Fruit fly (Drosophila melanogaster): Measurements from ENCODE around the gene Ndc80.

The Ndc80 gene

DNA sequence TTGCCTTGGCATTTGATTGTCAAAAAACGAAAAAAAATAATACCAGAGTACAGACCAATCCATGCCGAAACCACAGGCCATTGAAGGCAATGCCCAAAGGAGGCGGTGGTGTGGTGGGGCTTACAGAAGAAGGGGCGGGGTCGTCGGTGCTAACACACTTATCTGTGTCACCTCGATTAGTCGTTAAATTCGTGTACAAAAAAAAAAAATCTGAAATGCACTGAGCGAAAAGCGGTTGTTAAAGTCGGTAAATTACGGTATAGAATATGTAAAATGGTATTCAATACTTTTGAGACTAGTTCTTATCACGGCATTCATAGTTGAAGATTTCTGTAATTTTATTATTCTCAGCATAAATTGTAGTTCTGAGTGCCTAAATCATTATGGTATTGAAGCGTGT lies 32.1 kb upstream of the Ndc80 start (continued):
- TF ChIP-seq vri (GFP tag; optimal IDR thresholded peaks at IDR 0.05) (peak; percentile 42), CG6163 (GFP tag; IDR thresholded peaks at IDR 0.05) (peak; percentile 75), spab (GFP tag; optimal IDR thresholded peaks at IDR 0.05) (peak; percentile 19), Sox15 (GFP tag; optimal IDR thresholded peaks at IDR 0.05) (peak; percentile 64), acj6 (GFP tag; optimal IDR thresholded peaks at IDR 0.05) (peak; percentile 65), CG3032 (tag; optimal IDR thresholded peaks at IDR 0.05) (peak; percentile 46), CG16779 (tag; optimal IDR thresholded peaks at IDR 0.05) (no peak), CG6808 (GFP tag; optimal IDR thresholded peaks at IDR 0.05) (no peak), Eip75B (GFP tag; optimal IDR thresholded peaks at IDR 0.05) (peak; percentile 62), CG6854 (GFP tag; optimal IDR thresholded peaks at IDR 0.05) (no peak), Sox14 (GFP tag; optimal IDR thresholded peaks at IDR 0.05) (peak; percentile 47), pdm3 (GFP tag; optimal IDR thresholded peaks at IDR 0.05) (peak; percentile 75), CG34406 (GFP tag; optimal IDR thresholded peaks at IDR 0.05) (peak; percentile 62), CG6792 (GFP tag; optimal IDR thresholded peaks at IDR 0.05) (peak; percentile 72), OdsH (GFP tag; optimal IDR thresholded peaks at IDR 0.05) (peak; percentile 66), CG10631 (GFP tag; optimal IDR thresholded peaks at IDR 0.05) (peak; percentile 69), CG8632 (GFP tag; optimal IDR thresholded peaks at IDR 0.05) (peak; percentile 65), fd85E (GFP tag; optimal IDR thresholded peaks at IDR 0.05) (no peak), achi (GFP tag; optimal IDR thresholded peaks at IDR 0.05) (peak; percentile 68), Lpt (GFP tag; optimal IDR thresholded peaks at IDR 0.05) (no peak), Eip78C (GFP tag) (peak; percentile 91), CG4318 (GFP tag; optimal IDR thresholded peaks at IDR 0.05) (no peak), cyc (GFP tag; optimal IDR thresholded peaks at IDR 0.05) (peak; percentile 64), CG11902 (GFP tag; optimal IDR thresholded peaks at IDR 0.05) (peak; percentile 44)

DNA sequence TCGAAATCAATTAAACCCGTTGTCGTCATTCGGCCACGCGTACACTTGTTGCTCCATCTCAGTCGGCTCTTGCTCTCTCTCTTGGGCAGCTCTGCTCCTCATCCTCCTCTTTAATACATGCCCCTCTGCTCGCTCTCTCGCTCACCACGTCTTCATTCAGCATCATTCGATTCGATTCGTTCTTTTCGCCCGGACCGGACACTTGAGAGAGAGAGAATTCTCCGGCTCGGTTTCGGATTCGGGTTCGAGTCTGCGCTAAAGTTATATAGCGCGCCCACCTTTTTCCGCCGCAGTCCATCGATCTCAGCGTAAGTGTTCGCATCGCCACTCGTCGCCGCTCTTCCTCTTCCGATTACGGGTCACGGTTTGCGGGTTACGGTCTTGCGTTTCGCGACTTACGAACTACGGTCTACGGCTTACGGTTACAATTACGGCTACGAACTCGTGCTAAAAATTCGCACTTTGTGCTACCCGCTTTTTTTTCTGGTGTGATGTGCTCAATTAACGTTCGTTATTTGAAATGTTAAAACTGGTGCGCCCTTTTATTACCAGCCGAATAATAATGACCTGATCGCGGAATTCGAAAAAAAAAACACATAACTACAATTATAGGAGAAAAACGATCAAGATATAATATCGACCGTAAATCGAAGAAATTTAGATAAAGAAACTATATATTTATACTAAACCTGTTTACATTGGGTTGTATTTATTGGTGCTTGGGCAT lies 30.2 kb upstream of the Ndc80 start:
- TF ChIP-seq acj6 (GFP tag; optimal IDR thresholded peaks at IDR 0.05) (no peak), dsx (GFP tag; optimal IDR thresholded peaks at IDR 0.05; ENCODE audit: poor library complexity, severe bottlenecking) (peak; percentile 8), CG6792 (GFP tag; optimal IDR thresholded peaks at IDR 0.05) (no peak), Sox14 (GFP tag; optimal IDR thresholded peaks at IDR 0.05) (no peak), Gug (GFP tag; IDR thresholded peaks at IDR 0.05) (no peak), eg (GFP tag; IDR thresholded peaks at IDR 0.05) (peak; percentile 50; the same call in 1 of the 3 replicates), CG9139 (GFP tag; optimal IDR thresholded peaks at IDR 0.05) (peak; percentile 25), OdsH (GFP tag; optimal IDR thresholded peaks at IDR 0.05) (no peak), CG6854 (GFP tag; optimal IDR thresholded peaks at IDR 0.05) (peak; percentile 59), salr (GFP tag; optimal IDR thresholded peaks at IDR 0.05) (peak in 1 of 2 experiments; percentile 32), cyc (GFP tag; optimal IDR thresholded peaks at IDR 0.05) (no peak), CG6163 (GFP tag; IDR thresholded peaks at IDR 0.05) (0 out of 3 replicates have a peak, but pooled peaks have one; percentile 25), ss (GFP tag; optimal IDR thresholded peaks at IDR 0.05) (peak in 1 of 2 experiments; percentile 31), svp (GFP tag) (peak; percentile 92), Ets96B (tag; optimal IDR thresholded peaks at IDR 0.05) (no peak), CG8632 (GFP tag; optimal IDR thresholded peaks at IDR 0.05) (no peak), CG1621 (tag; optimal IDR thresholded peaks at IDR 0.05) (peak; percentile 100), CG34406 (GFP tag; optimal IDR thresholded peaks at IDR 0.05) (peak; percentile 12), CG11902 (GFP tag; optimal IDR thresholded peaks at IDR 0.05) (no peak), dac (GFP tag; optimal IDR thresholded peaks at IDR 0.05) (no peak), CG6276 (GFP tag; optimal IDR thresholded peaks at IDR 0.05) (no peak), CG16779 (tag; optimal IDR thresholded peaks at IDR 0.05) (peak; percentile 42), fd59A (GFP tag; optimal IDR thresholded peaks at IDR 0.05) (no peak), Smox (GFP tag; optimal IDR thresholded peaks at IDR 0.05) (no peak), fd85E (GFP tag; optimal IDR thresholded peaks at IDR 0.05) (no peak), topi (GFP tag; optimal IDR thresholded peaks at IDR 0.05) (no peak), vri (GFP tag; optimal IDR thresholded peaks at IDR 0.05) (peak; percentile 45), Met (GFP tag; optimal IDR thresholded peaks at IDR 0.05) (no peak), CG11762 (GFP tag; optimal IDR thresholded peaks at IDR 0.05; ENCODE audit: insufficient read depth) (no peak), esn (GFP tag; optimal IDR thresholded peaks at IDR 0.05) (no peak), CG8319 (GFP tag; optimal IDR thresholded peaks at IDR 0.05) (no peak), Blimp-1 (GFP tag; optimal IDR thresholded peaks at IDR 0.05) (no peak), pdm3 (GFP tag; optimal IDR thresholded peaks at IDR 0.05) (no peak), Eip75B (GFP tag; optimal IDR thresholded peaks at IDR 0.05) (no peak), CG15336 (GFP tag; IDR thresholded peaks at IDR 0.05) (peak; percentile 48), Eip78C (GFP tag) (peak; percentile 80), fkh (GFP tag; optimal IDR thresholded peaks at IDR 0.05) (no peak), achi (GFP tag; optimal IDR thresholded peaks at IDR 0.05) (no peak)
